Fruit fly (Drosophila melanogaster) S2 (cell line): ENCODE data around the gene CG6067.
A peak's percentile ranks its signal among the peaks of the same experiment; 100 is the strongest.

Source experiments
- CG8478 ChIP-seq: fragments of >200 bp; optimal IDR thresholded peaks from 2 replicates; lab custom pipeline; 2018
- CTCF ChIP-seq, 2 experiments: fragments of >200 bp; optimal IDR thresholded peaks; 2 replicates each; lab custom pipeline; 2018

CG6067 gene

dm6 chrX:5955207-5955679 lies at the start of gene CG6067:
Gene CG6067, plus strand, starts transcription at chrX:5955629.
- TF ChIP-seq CG8478 (lab: Kevin White, UChicago) (no peak), CTCF (optimal IDR thresholded peaks at IDR 0.05; lab: Kevin White, UChicago) (no peak)

dm6 chrX:5907916-5908315 lies 47.5 kb upstream of the CG6067 start, which contains the start of gene CG12236:
Gene CG12236, plus strand, starts transcription at chrX:5908135.
- TF ChIP-seq CTCF (optimal IDR thresholded peaks at IDR 0.05; lab: Kevin White, UChicago) (peak; percentile 95 to 97), CG8478 (lab: Kevin White, UChicago) (no peak)

- TF ChIP-seq CTCF (optimal IDR thresholded peaks at IDR 0.05; lab: Kevin White, UChicago) (no peak), CG8478 (lab: Kevin White, UChicago) (no peak)
Measured at dm6 chrX:5914992-5915751, 40.3 kb upstream of the CG6067 start.

dm6 chrX:5915752-5916493 lies 39.5 kb upstream of the CG6067 start:
- no peak for TF ChIP-seq CG8478 (lab: Kevin White, UChicago)

dm6 chrX:5916494-5917309 lies 38.7 kb upstream of the CG6067 start, which contains the start of the genes Shmt and CG3726:
Gene Shmt, minus strand, starts transcription at chrX:5916797.
Gene CG3726, plus strand, starts transcription at chrX:5917097.
- TF ChIP-seq CG8478 (lab: Kevin White, UChicago), result no peak
- TF ChIP-seq CTCF (optimal IDR thresholded peaks at IDR 0.05; lab: Kevin White, UChicago), result peak in 1 of 2 experiments; percentile 7

- TF ChIP-seq CTCF (optimal IDR thresholded peaks at IDR 0.05; lab: Kevin White, UChicago), result no peak
- no peak for TF ChIP-seq CG8478 (lab: Kevin White, UChicago)
Measured at dm6 chrX:5917310-5917988, 38.0 kb upstream of the CG6067 start.

DNA sequence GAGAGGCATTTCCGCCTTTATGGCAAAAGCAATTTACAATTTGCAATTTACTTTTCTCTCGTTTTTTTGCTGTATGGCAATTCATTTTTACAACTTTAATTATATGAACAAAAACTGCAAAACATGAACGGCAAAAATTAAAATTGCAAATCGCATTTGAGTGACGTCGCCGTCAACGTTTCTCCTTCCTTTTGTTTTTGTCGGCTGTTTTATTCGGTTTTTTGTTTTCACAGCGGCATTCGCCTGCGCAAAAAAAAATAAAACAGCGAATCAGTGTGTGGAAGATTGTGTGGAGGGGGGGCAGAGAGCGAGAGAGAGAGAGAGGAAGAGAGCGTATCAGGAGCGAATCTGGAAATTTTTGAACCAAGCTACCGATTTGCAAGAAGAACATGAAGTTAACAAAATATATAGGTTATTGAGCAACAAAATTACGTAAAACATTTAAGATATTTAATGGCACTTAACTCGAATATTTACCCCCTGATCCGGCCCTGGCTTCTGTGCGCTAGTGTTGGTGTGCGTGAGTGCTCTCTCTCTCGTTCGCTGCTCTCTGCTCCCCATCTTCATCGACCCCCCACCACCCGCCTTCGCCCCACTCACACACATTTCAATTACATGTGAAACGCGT lies 36.8 kb upstream of the CG6067 start:
- no peak for TF ChIP-seq CTCF (optimal IDR thresholded peaks at IDR 0.05; lab: Kevin White, UChicago)
- no peak for TF ChIP-seq CG8478 (lab: Kevin White, UChicago)

dm6 chrX:5920932-5921331 lies 34.5 kb upstream of the CG6067 start:
- no peak for TF ChIP-seq CTCF (optimal IDR thresholded peaks at IDR 0.05; lab: Kevin White, UChicago)

DNA sequence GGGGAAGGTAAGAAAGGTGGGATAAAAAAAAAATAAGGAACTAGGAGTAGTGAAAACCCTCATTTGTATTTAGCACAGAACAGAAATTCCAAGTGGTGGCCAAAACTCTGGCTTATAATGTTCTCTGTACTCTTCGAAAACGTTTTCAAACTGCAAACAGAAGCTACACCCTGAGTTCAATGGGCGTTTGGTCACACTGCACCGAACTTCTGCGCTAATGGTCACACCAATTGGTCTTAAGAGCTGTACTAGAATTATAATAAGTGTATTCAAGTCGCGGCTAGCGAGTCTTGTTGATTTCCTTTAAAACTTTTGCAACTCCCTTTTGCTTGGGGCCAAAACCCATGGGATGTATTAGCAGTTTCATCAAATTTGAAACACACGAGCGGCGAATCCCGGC lies 33.4 kb upstream of the CG6067 start:
- TF ChIP-seq CTCF (optimal IDR thresholded peaks at IDR 0.05; lab: Kevin White, UChicago) (no peak), CG8478 (lab: Kevin White, UChicago) (no peak)

DNA sequence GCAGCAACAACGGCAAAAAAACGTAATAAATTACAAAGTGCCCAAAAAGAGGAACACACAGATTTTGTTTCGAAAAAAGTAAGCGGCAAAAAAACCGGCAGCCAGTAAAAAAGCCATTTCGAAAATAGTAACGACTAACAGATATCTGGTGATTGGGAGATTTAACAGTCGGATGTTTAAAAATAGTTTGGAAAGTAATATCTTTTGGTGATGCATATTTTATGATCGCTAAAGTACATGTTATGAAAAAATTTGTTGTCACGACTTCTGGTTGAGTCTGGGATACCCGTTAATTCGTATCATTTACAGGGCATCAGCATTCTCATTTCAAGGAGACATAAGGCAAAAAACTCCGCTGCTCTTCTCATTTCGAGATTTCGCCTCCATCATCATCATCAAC lies 32.3 kb upstream of the CG6067 start:
- TF ChIP-seq CG8478 (lab: Kevin White, UChicago), result no peak
- TF ChIP-seq CTCF (optimal IDR thresholded peaks at IDR 0.05; lab: Kevin White, UChicago), result no peak

dm6 chrX:5924378-5924777 lies 31.1 kb upstream of the CG6067 start:
- no peak for TF ChIP-seq CG8478 (lab: Kevin White, UChicago)
- no peak for TF ChIP-seq CTCF (optimal IDR thresholded peaks at IDR 0.05; lab: Kevin White, UChicago)

dm6 chrX:5925793-5926418 lies 29.5 kb upstream of the CG6067 start:
- no peak for TF ChIP-seq CTCF (optimal IDR thresholded peaks at IDR 0.05; lab: Kevin White, UChicago)
- TF ChIP-seq CG8478 (lab: Kevin White, UChicago), result no peak

DNA sequence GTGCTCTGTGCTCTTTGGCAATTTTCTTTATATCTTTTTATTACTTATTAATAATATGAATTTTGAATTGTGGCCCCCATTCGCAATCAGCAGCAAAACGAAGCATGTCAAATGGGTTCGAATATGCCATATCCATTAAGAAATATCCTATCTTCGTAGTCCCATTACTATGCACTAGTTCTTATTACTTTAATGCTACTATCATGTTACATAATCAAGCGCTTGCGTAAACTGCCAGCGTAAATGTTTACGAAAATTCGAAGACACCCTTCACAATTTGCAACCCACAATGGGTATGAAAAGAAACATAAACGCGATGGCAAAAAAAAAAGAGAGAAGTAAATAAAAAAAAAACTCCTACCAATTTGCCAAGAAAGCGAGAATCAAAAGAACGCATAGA lies 28.7 kb upstream of the CG6067 start:
- TF ChIP-seq CG8478 (lab: Kevin White, UChicago) (no peak), CTCF (optimal IDR thresholded peaks at IDR 0.05; lab: Kevin White, UChicago) (no peak)
